Worm (Caenorhabditis elegans): ENCODE measurements around the gene T16G1.18.

DNA sequence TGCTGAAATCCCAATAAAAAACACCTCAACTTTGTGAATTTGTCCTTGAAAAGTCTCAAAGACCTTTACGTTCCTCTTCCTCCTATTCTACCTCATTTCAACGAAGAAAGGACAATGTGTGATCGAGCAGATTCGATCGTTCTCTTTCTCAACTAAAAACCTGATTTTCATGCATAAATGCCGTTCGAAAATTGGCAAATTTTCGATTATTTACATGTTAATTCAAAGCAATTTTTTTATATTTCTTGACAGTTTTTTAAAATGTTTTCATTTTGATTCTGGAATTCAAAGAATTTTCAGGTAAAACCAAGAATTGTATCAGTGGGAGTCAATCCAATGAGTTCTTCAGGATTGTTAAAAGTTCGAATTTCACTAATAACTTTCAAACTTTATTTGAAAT, 17.5 kb downstream of the T16G1.18 start, which contains the start of gene lin-46:
- TF ChIP-seq elt-1 (tag; optimal IDR thresholded peaks at IDR 0.05) = no peak
- TF ChIP-seq elt-2 (tag; optimal IDR thresholded peaks at IDR 0.05) = no peak
- TF ChIP-seq R02D3.7 (tag; optimal IDR thresholded peaks at IDR 0.05) = no peak
- TF ChIP-seq lin-15B (tag; optimal IDR thresholded peaks at IDR 0.05) = no peak
- no peak for TF ChIP-seq ama-1 (optimal IDR thresholded peaks at IDR 0.05)
- no peak for TF ChIP-seq tbx-2 (tag; optimal IDR thresholded peaks at IDR 0.05)
- no peak for TF ChIP-seq nhr-76 (tag; optimal IDR thresholded peaks at IDR 0.05)
- TF ChIP-seq nhr-11 (tag; optimal IDR thresholded peaks at IDR 0.05) = no peak
- TF ChIP-seq ZK546.5 (tag; optimal IDR thresholded peaks at IDR 0.05) = no peak
- no peak for TF ChIP-seq unc-62 (GFP tag; optimal IDR thresholded peaks at IDR 0.05)
- TF ChIP-seq fos-1 (tag; optimal IDR thresholded peaks at IDR 0.05) = no peak
- TF ChIP-seq fkh-10 (GFP tag; optimal IDR thresholded peaks at IDR 0.05) = no peak

Measured in whole organism, L3 larva.